Fruit fly (Drosophila melanogaster) whole organism, prepupa: ENCODE measurements around the gene tfc.

Experiments
- Blimp-1 ChIP-seq: fragments of 200-800 bp; sonication (Bioruptor generic); optimal IDR thresholded peaks from 3 replicates; lab custom pipeline; 2017; ENCODE audit warnings: missing biosample characterization, missing genetic modification characterization, mild to moderate bottlenecking, moderate library complexity, missing genetic modification reagents
- CG10631 ChIP-seq: fragments of 200-800 bp; sonication (Bioruptor generic); optimal IDR thresholded peaks from 2 replicates; lab custom pipeline; 2016; ENCODE audit warnings: missing biosample characterization, missing genetic modification characterization
- CG11294 ChIP-seq: fragments of 200-800 bp; sonication (Bioruptor generic); IDR thresholded peaks from 2 replicates; pipeline ENCODE4 v1.3.6; 2022; ENCODE audit warnings: missing biosample characterization, missing genetic modification characterization
- CG11762 ChIP-seq: fragments of 200-800 bp; sonication (Bioruptor generic); optimal IDR thresholded peaks from 3 replicates; lab custom pipeline; 2016; ENCODE audit warnings: missing biosample characterization, missing genetic modification characterization; ENCODE audit not compliant: insufficient read depth
- CG1621 ChIP-seq: fragments of 200-800 bp; sonication (Bioruptor generic); optimal IDR thresholded peaks from 3 replicates; lab custom pipeline; 2018; ENCODE audit warnings: missing biosample characterization, mild to moderate bottlenecking, missing genetic modification characterization
- CG16779 ChIP-seq: fragments of 200-800 bp; sonication (Bioruptor generic); optimal IDR thresholded peaks from 3 replicates; lab custom pipeline; 2017; ENCODE audit warnings: missing biosample characterization, mild to moderate bottlenecking, missing genetic modification characterization
- CG3032 ChIP-seq: fragments of 200-800 bp; optimal IDR thresholded peaks from 2 replicates; lab custom pipeline; 2019; ENCODE audit warnings: missing biosample characterization, mild to moderate bottlenecking, missing genetic modification characterization, moderate library complexity
- CG31627 ChIP-seq: fragments of 200-800 bp; sonication (Bioruptor generic); optimal IDR thresholded peaks from 3 replicates; lab custom pipeline; 2016; ENCODE audit warnings: missing biosample characterization, missing genetic modification characterization
- CG34406 ChIP-seq: fragments of 200-800 bp; sonication (Bioruptor generic); optimal IDR thresholded peaks from 3 replicates; lab custom pipeline; 2016; ENCODE audit warnings: missing biosample characterization, missing genetic modification characterization
- CG4318 ChIP-seq: fragments of 200-800 bp; sonication (Bioruptor generic); optimal IDR thresholded peaks from 3 replicates; lab custom pipeline; 2017; ENCODE audit warnings: missing biosample characterization, mild to moderate bottlenecking, missing genetic modification characterization
- CG6163 ChIP-seq: fragments of 200-800 bp; sonication (Bioruptor generic); IDR thresholded peaks from 3 replicates; pipeline ENCODE4 v1.3.6; 2022; ENCODE audit warnings: missing biosample characterization, missing genetic modification characterization
- CG6276 ChIP-seq: fragments of 200-800 bp; sonication (Bioruptor generic); optimal IDR thresholded peaks from 2 replicates; lab custom pipeline; 2017; ENCODE audit warnings: missing biosample characterization, mild to moderate bottlenecking, missing genetic modification characterization
- CG6808 ChIP-seq: fragments of 200-800 bp; sonication (Bioruptor generic); optimal IDR thresholded peaks from 3 replicates; lab custom pipeline; 2017; ENCODE audit warnings: missing biosample characterization, missing genetic modification characterization, mild to moderate bottlenecking, moderate library complexity, missing genetic modification reagents
- CG6854 ChIP-seq: fragments of 200-800 bp; sonication (Bioruptor generic); optimal IDR thresholded peaks from 2 replicates; lab custom pipeline; 2017; ENCODE audit warnings: missing biosample characterization, mild to moderate bottlenecking, missing genetic modification characterization
- CG7368 ChIP-seq: fragments of 200-800 bp; sonication (Bioruptor generic); optimal IDR thresholded peaks from 3 replicates; lab custom pipeline; 2016; ENCODE audit warnings: missing biosample characterization, missing genetic modification characterization
- CG9139 ChIP-seq: fragments of 200-800 bp; sonication (Bioruptor generic); optimal IDR thresholded peaks from 3 replicates; lab custom pipeline; 2017; ENCODE audit warnings: missing biosample characterization, mild to moderate bottlenecking, missing genetic modification characterization
- Eip75B ChIP-seq: fragments of 200-800 bp; sonication (Bioruptor generic); optimal IDR thresholded peaks from 3 replicates; lab custom pipeline; 2016; ENCODE audit warnings: missing biosample characterization, missing genetic modification characterization
- Eip78C ChIP-seq: fragments of 200-800 bp; sonication (Bioruptor generic); peaks from one replicate; lab custom pipeline; 2016; ENCODE audit warnings: missing biosample characterization, missing genetic modification characterization
- Eip93F ChIP-seq: fragments of 200-800 bp; sonication (Bioruptor generic); optimal IDR thresholded peaks from 2 replicates; lab custom pipeline; 2016; ENCODE audit warnings: missing biosample characterization, mild to moderate bottlenecking, missing genetic modification characterization
- Ets21C ChIP-seq: fragments of 200-800 bp; sonication (Bioruptor generic); optimal IDR thresholded peaks from 3 replicates; lab custom pipeline; 2016; ENCODE audit warnings: missing biosample characterization, missing genetic modification characterization
- Ets96B ChIP-seq: fragments of 200-800 bp; optimal IDR thresholded peaks from 2 replicates; lab custom pipeline; 2019; ENCODE audit warnings: missing biosample characterization, mild to moderate bottlenecking, missing genetic modification characterization, moderate library complexity
- Gug ChIP-seq: fragments of 200-800 bp; sonication (Bioruptor generic); IDR thresholded peaks from 2 replicates; pipeline ENCODE4 v1.3.6; 2022; ENCODE audit warnings: missing biosample characterization, missing genetic modification characterization
- Hr38 ChIP-seq: sonication (Bioruptor generic); optimal IDR thresholded peaks from 2 replicates; lab custom pipeline; 2016; ENCODE audit warnings: missing biosample characterization, missing genetic modification characterization
- Hr39 ChIP-seq: fragments of 200-800 bp; sonication (Bioruptor generic); optimal IDR thresholded peaks from 2 replicates; lab custom pipeline; 2016; ENCODE audit warnings: missing biosample characterization, missing genetic modification characterization
- Hr4 ChIP-seq: fragments of 200-800 bp; sonication (Bioruptor generic); optimal IDR thresholded peaks from 3 replicates; lab custom pipeline; 2016; ENCODE audit warnings: missing biosample characterization, missing genetic modification characterization
- Lpt ChIP-seq: fragments of 200-800 bp; sonication (Bioruptor generic); optimal IDR thresholded peaks from 3 replicates; lab custom pipeline; 2016; ENCODE audit warnings: missing biosample characterization, missing genetic modification characterization
- Met ChIP-seq: fragments of 200-800 bp; sonication (Bioruptor generic); optimal IDR thresholded peaks from 3 replicates; lab custom pipeline; 2016; ENCODE audit warnings: missing biosample characterization, missing genetic modification characterization
- Smox ChIP-seq: fragments of 200-800 bp; sonication (Bioruptor generic); optimal IDR thresholded peaks from 3 replicates; lab custom pipeline; 2016; ENCODE audit warnings: missing biosample characterization, missing genetic modification characterization
- Sox102F ChIP-seq: fragments of 200-800 bp; sonication (Bioruptor generic); optimal IDR thresholded peaks from 2 replicates; lab custom pipeline; 2016; ENCODE audit warnings: missing biosample characterization, mild to moderate bottlenecking, missing genetic modification characterization
- Sox14 ChIP-seq: fragments of 200-800 bp; sonication (Bioruptor generic); optimal IDR thresholded peaks from 3 replicates; lab custom pipeline; 2016; ENCODE audit warnings: missing biosample characterization, missing genetic modification characterization
- achi ChIP-seq: fragments of 200-800 bp; sonication (Bioruptor generic); optimal IDR thresholded peaks from 3 replicates; lab custom pipeline; 2016; ENCODE audit warnings: missing biosample characterization, missing genetic modification characterization
- cyc ChIP-seq: fragments of 200-800 bp; sonication (Bioruptor generic); optimal IDR thresholded peaks from 3 replicates; lab custom pipeline; 2016; ENCODE audit warnings: missing biosample characterization, missing genetic modification characterization
- dac ChIP-seq: fragments of 200-800 bp; sonication (Bioruptor generic); optimal IDR thresholded peaks from 2 replicates; lab custom pipeline; 2017; ENCODE audit warnings: missing biosample characterization, mild to moderate bottlenecking, missing genetic modification characterization
- dsx ChIP-seq: fragments of 200-800 bp; optimal IDR thresholded peaks from 3 replicates; lab custom pipeline; 2019; ENCODE audit warnings: missing biosample characterization, mild to moderate bottlenecking, missing genetic modification characterization, moderate library complexity; ENCODE audit not compliant: poor library complexity, severe bottlenecking
- eg ChIP-seq: fragments of 200-800 bp; sonication (Bioruptor generic); IDR thresholded peaks from 3 replicates; pipeline ENCODE4 v1.3.6; 2022; ENCODE audit warnings: missing biosample characterization, missing genetic modification characterization
- esn ChIP-seq: fragments of 200-800 bp; sonication (Bioruptor generic); optimal IDR thresholded peaks from 2 replicates; lab custom pipeline; 2016; ENCODE audit warnings: missing biosample characterization, mild to moderate bottlenecking, missing genetic modification characterization, moderate library complexity
- fd59A ChIP-seq: fragments of 200-800 bp; sonication (Bioruptor generic); optimal IDR thresholded peaks from 2 replicates; lab custom pipeline; 2017; ENCODE audit warnings: missing biosample characterization, mild to moderate bottlenecking, missing genetic modification characterization, missing genetic modification reagents
- lz ChIP-seq: fragments of 200-800 bp; sonication (Bioruptor generic); optimal IDR thresholded peaks from 3 replicates; lab custom pipeline; 2016; ENCODE audit warnings: missing biosample characterization, missing genetic modification characterization
- net ChIP-seq: fragments of 200-800 bp; sonication (Bioruptor generic); optimal IDR thresholded peaks from 3 replicates; lab custom pipeline; 2016; ENCODE audit warnings: missing biosample characterization, missing genetic modification characterization
- pdm3 ChIP-seq: fragments of 200-800 bp; sonication (Bioruptor generic); optimal IDR thresholded peaks from 3 replicates; lab custom pipeline; 2016; ENCODE audit warnings: missing biosample characterization, missing genetic modification characterization
- salr ChIP-seq, 2 experiments: fragments of 200-800 bp; sonication (Bioruptor generic); optimal IDR thresholded peaks; 3 replicates each; lab custom pipeline; 2016 to 2018; ENCODE audit warnings: missing biosample characterization in 2 of 2, missing genetic modification characterization in 2 of 2, mild to moderate bottlenecking in 1 of 2
- spab ChIP-seq: fragments of 200-800 bp; sonication (Bioruptor generic); optimal IDR thresholded peaks from 2 replicates; lab custom pipeline; 2017; ENCODE audit warnings: missing biosample characterization, mild to moderate bottlenecking, missing genetic modification characterization, missing genetic modification reagents
- ss ChIP-seq, 2 experiments: fragments of 200-800 bp; sonication (Bioruptor generic); optimal IDR thresholded peaks; 2 replicates in 1 of 2; 3 replicates in 1 of 2; lab custom pipeline; 2017 to 2018; ENCODE audit warnings: mild to moderate bottlenecking in 2 of 2, missing biosample characterization in 2 of 2, missing genetic modification characterization in 2 of 2, moderate library complexity in 1 of 2
- svp ChIP-seq: fragments of 200-800 bp; sonication (Bioruptor generic); peaks from one replicate; lab custom pipeline; 2016; ENCODE audit warnings: missing biosample characterization, missing genetic modification characterization
- topi ChIP-seq: fragments of 200-800 bp; sonication (Bioruptor generic); optimal IDR thresholded peaks from 3 replicates; lab custom pipeline; 2016; ENCODE audit warnings: missing biosample characterization, missing genetic modification characterization
- vri ChIP-seq: fragments of 200-800 bp; sonication (Bioruptor generic); optimal IDR thresholded peaks from 3 replicates; lab custom pipeline; 2016; ENCODE audit warnings: missing biosample characterization, mild to moderate bottlenecking, missing genetic modification characterization

The tfc gene

dm6 chr3L:1319097-1319725 is 63.0 kb downstream of the tfc start (continued):
- TF ChIP-seq CG1621 (tag; lab: Kevin White, UChicago) = peak; percentile 84
- TF ChIP-seq Ets21C (GFP tag; lab: Kevin White, UChicago) = peak; percentile 95
- peak; percentile 89 for TF ChIP-seq Blimp-1 (GFP tag; lab: Kevin White, UChicago)
- peak; percentile 97 for TF ChIP-seq topi
- peak; percentile 98 for TF ChIP-seq Sox102F (GFP tag; lab: Kevin White, UChicago)
- peak; percentile 91 for TF ChIP-seq Ets96B (tag; lab: Kevin White, UChicago)
- peak; percentile 82 for TF ChIP-seq CG11294 (GFP tag; lab: Robert Waterston, UW)
- peak; percentile 92 for TF ChIP-seq eg (GFP tag; lab: Robert Waterston, UW)
- TF ChIP-seq CG6808 (GFP tag; lab: Kevin White, UChicago) = peak; percentile 83

DNA sequence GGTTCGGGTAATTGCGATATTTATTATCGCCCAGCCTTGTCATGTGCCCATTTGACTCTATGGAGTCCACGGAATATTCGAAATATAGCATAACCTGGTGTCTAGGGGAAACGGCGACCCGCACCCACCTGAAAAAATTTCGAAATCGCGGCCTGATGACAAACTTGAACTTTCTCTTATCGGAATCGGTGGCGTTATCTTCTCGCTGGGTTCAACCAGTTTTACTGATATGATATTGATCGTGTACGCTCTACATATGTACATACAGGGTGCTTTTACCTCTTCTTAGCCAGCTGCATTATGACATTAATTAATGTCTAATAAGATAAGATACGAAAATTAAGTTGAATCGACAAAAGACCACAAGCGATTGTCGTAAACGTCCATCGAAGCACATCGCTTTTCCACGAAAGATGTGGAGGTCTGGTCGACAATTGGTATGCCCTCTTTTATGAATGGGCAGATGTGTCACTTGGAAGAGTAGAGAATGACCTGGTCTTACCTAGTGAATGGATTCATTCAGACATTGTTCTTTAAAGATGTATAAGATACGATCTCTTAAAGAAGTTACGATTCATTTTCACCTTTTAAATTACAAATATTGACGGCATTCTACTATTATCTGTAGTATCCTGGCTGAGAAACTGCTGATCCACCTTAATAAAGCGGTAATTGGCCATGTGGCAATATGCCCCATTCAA is 64.1 kb downstream of the tfc start:
- no peak for TF ChIP-seq spab (GFP tag; lab: Kevin White, UChicago)
- TF ChIP-seq pdm3 (GFP tag; lab: Kevin White, UChicago) = peak; percentile 60
- TF ChIP-seq dsx (GFP tag; lab: Kevin White, UChicago) = peak; percentile 13
- TF ChIP-seq lz (GFP tag; lab: Kevin White, UChicago) = peak; percentile 55
- peak; percentile 60 for TF ChIP-seq topi
- no peak for TF ChIP-seq Lpt (GFP tag; lab: Kevin White, UChicago)
- no peak for TF ChIP-seq CG7368 (GFP tag; lab: Kevin White, UChicago)
- peak; percentile 11 for TF ChIP-seq Hr4 (GFP tag; lab: Kevin White, UChicago)
- TF ChIP-seq CG3032 (tag; lab: Kevin White, UChicago) = peak; percentile 17
- TF ChIP-seq Eip75B (GFP tag; lab: Kevin White, UChicago) = peak; percentile 65
- TF ChIP-seq Eip78C (GFP tag; lab: Kevin White, UChicago) = peak; percentile 90
- peak; percentile 51 for TF ChIP-seq esn (GFP tag; lab: Kevin White, UChicago)
- TF ChIP-seq CG6808 (GFP tag; lab: Kevin White, UChicago) = peak; percentile 5
- TF ChIP-seq fd59A (GFP tag; lab: Kevin White, UChicago) = peak; percentile 48
- TF ChIP-seq CG9139 (GFP tag; lab: Kevin White, UChicago) = no peak
- TF ChIP-seq CG6163 (GFP tag; lab: Robert Waterston, UW) = peak; percentile 35; the same call in 1 of the 3 replicates
- TF ChIP-seq CG10631 = peak; percentile 34
- TF ChIP-seq ss (GFP tag; optimal IDR thresholded peaks at IDR 0.05; lab: Kevin White, UChicago) = no peak
- peak; percentile 10 for TF ChIP-seq CG16779 (tag; lab: Kevin White, UChicago)
- TF ChIP-seq Hr38 (GFP tag; lab: Kevin White, UChicago) = no peak
- peak; percentile 69 for TF ChIP-seq Sox102F (GFP tag; lab: Kevin White, UChicago)
- no peak for TF ChIP-seq CG4318 (GFP tag; lab: Kevin White, UChicago)
- TF ChIP-seq Met = peak; percentile 35
- TF ChIP-seq Smox (GFP tag; lab: Kevin White, UChicago) = peak; percentile 54
- peak; percentile 55 for TF ChIP-seq achi (GFP tag; lab: Kevin White, UChicago)
- TF ChIP-seq Ets96B (tag; lab: Kevin White, UChicago) = peak; percentile 60
- peak; percentile 39 for TF ChIP-seq CG31627 (GFP tag; lab: Kevin White, UChicago)
- TF ChIP-seq cyc = peak; percentile 34
- TF ChIP-seq eg (GFP tag; lab: Robert Waterston, UW) = peak; percentile 26; the same call in 1 of the 3 replicates
- peak; percentile 43 for TF ChIP-seq Sox14 (GFP tag; lab: Kevin White, UChicago)
- TF ChIP-seq CG6276 = peak; percentile 16
- TF ChIP-seq salr (GFP tag; optimal IDR thresholded peaks at IDR 0.05; lab: Kevin White, UChicago) = peak in 1 of 2 experiments; percentile 26
- TF ChIP-seq vri (GFP tag; lab: Kevin White, UChicago) = peak; percentile 57
- TF ChIP-seq Hr39 (GFP tag; lab: Kevin White, UChicago) = peak; percentile 48
- peak; percentile 19 for TF ChIP-seq CG1621 (tag; lab: Kevin White, UChicago)
- peak; percentile 87 for TF ChIP-seq svp
- peak; percentile 35 for TF ChIP-seq CG34406
- TF ChIP-seq Eip93F = no peak
- TF ChIP-seq dac (GFP tag; lab: Kevin White, UChicago) = no peak
- peak; percentile 36 for TF ChIP-seq net (GFP tag; lab: Kevin White, UChicago)
- TF ChIP-seq CG6854 = no peak
- peak; percentile 31 for TF ChIP-seq CG11762 (GFP tag; lab: Kevin White, UChicago)
- peak; percentile 28; the same call in 1 of the 2 replicates for TF ChIP-seq Gug (GFP tag; lab: Robert Waterston, UW)
